Fruit fly (Drosophila melanogaster) whole organism, wandering third instar larva: Measurements from ENCODE around the gene Rsod.

ENCODE experiments used
- Dfd ChIP-seq: fragments of >200 bp; optimal IDR thresholded peaks from 2 replicates; lab custom pipeline; 2017; ENCODE audit warnings: missing biosample characterization, missing genetic modification characterization
- OdsH ChIP-seq: fragments of 200-800 bp; sonication (Bioruptor generic); optimal IDR thresholded peaks from 2 replicates; lab custom pipeline; 2016; ENCODE audit warnings: missing biosample characterization, mild to moderate bottlenecking, missing genetic modification characterization
- br ChIP-seq: fragments of 200-800 bp; sonication (Bioruptor generic); optimal IDR thresholded peaks from 2 replicates; lab custom pipeline; 2016; ENCODE audit warnings: missing biosample characterization, missing genetic modification characterization
- brk ChIP-seq: fragments of 200-800 bp; sonication (Bioruptor generic); optimal IDR thresholded peaks from 2 replicates; lab custom pipeline; 2016; ENCODE audit warnings: missing biosample characterization, mild to moderate bottlenecking, missing genetic modification characterization
- dl ChIP-seq, 2 experiments: fragments of 175-275, 200-275 bp in 1 of 2; fragments of 200-275 bp in 1 of 2; sonication (Bioruptor generic); optimal IDR thresholded peaks; lab custom pipeline; 2018; ENCODE audit warnings: mild to moderate bottlenecking in 2 of 2, missing biosample characterization in 2 of 2, missing genetic modification characterization in 2 of 2, moderate library complexity in 2 of 2; ENCODE audit not compliant: partially characterized antibody in 2 of 2, insufficient read depth in 1 of 2
- ey ChIP-seq: fragments of 200-800 bp; sonication (Bioruptor generic); optimal IDR thresholded peaks from 2 replicates; lab custom pipeline; 2016; ENCODE audit warnings: missing biosample characterization, missing genetic modification characterization
- h ChIP-seq: fragments of 200-800 bp; sonication (Bioruptor generic); optimal IDR thresholded peaks from 3 replicates; lab custom pipeline; 2016; ENCODE audit warnings: missing biosample characterization, mild to moderate bottlenecking, missing genetic modification characterization
- jim ChIP-seq: fragments of 175-275, 200-325 bp; sonication (Bioruptor generic); optimal IDR thresholded peaks from 2 replicates; lab custom pipeline; 2016; ENCODE audit warnings: missing biosample characterization, mild to moderate bottlenecking, missing genetic modification characterization
- lola ChIP-seq: fragments of >200 bp; optimal IDR thresholded peaks from 2 replicates; lab custom pipeline; 2017; ENCODE audit warnings: missing biosample characterization, missing genetic modification characterization
- rgr ChIP-seq: fragments of 200-800 bp; sonication (Bioruptor generic); optimal IDR thresholded peaks from 3 replicates; lab custom pipeline; 2016; ENCODE audit warnings: missing biosample characterization, mild to moderate bottlenecking, missing genetic modification characterization
- usp ChIP-seq: fragments of >200 bp; optimal IDR thresholded peaks from 2 replicates; lab custom pipeline; 2017; ENCODE audit warnings: missing biosample characterization, missing genetic modification characterization

DNA sequence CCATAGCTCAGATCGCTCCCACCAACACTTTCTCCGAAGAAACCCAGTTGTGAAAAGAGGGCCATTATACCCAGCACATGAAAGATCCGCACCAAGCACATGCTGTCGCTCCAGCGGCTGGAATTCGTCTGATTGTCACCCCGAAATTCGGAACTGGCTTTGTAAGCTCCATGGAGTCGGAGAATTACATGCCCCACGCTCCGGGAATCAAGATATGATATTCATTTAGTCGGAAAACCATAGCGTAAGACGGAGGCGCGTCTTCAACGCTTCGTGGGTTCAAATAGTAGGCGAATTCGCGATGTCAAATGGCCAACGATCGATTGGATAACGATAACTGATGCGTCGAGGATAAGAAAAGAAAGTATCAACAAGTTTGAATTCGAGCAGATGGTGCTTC, 46.4 kb downstream of the Rsod start, which contains the start of gene CG45073:
- TF ChIP-seq ey (GFP tag; lab: Kevin White, UChicago) (no peak), dl (GFP tag; optimal IDR thresholded peaks at IDR 0.05; lab: Kevin White, UChicago; ENCODE audit: insufficient read depth in 1 of 2, partially characterized antibody in 2 of 2) (no peak), OdsH (GFP tag; lab: Kevin White, UChicago) (no peak), lola (GFP tag; lab: Kevin White, UChicago) (no peak), jim (GFP tag; lab: Kevin White, UChicago) (no peak), usp (GFP tag; lab: Kevin White, UChicago) (no peak), Dfd (no peak), br (GFP tag; lab: Kevin White, UChicago) (no peak), rgr (GFP tag; lab: Kevin White, UChicago) (no peak), brk (GFP tag; lab: Kevin White, UChicago) (no peak), h (GFP tag; lab: Kevin White, UChicago) (no peak)
